Worm (Caenorhabditis elegans): ENCODE results near the gene nhr-32.

DNA sequence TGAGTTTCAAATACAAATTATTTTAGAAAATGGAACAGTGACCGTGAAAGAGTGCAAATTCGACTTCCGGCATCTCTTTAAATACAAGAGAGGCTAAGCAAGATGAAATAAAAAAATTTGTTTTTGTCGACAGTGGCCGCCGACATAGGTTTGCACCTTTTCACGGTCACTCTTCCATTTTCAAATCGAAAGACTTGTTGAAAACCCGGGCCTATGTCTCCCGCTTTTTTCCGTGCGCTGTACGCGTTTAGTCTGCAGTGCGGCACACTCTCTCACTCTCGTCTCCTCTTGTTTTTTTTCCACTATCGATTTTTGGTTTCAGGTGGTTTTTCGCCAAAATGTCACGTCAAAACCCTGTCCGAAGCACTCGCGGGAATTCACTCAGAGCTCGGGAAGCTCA, 6.7 kb upstream of the nhr-32 start, which contains the start of gene hpl-1:
- TF ChIP-seq arid-1 (GFP tag; conservative IDR thresholded peaks at IDR 0.05) (no peak), ama-1 (optimal IDR thresholded peaks at IDR 0.05) (no peak), daf-19 (GFP tag; conservative IDR thresholded peaks at IDR 0.05) (no peak), skn-1 (tag; optimal IDR thresholded peaks at IDR 0.05) (no peak), nhr-237 (tag; optimal IDR thresholded peaks at IDR 0.05) (no peak), unc-62 (GFP tag; optimal IDR thresholded peaks at IDR 0.05 in 1 of 2) (no peak), unc-62 (tag; optimal IDR thresholded peaks at IDR 0.05) (no peak), nhr-28 (tag; optimal IDR thresholded peaks at IDR 0.05) (no peak), mdl-1 (tag; optimal IDR thresholded peaks at IDR 0.05) (no peak), aly-2 (tag; optimal IDR thresholded peaks at IDR 0.05) (no peak)

Measured in whole organism, L4 larva.